Worm (Caenorhabditis elegans): Measurements from ENCODE around the gene F16H6.3.

DNA sequence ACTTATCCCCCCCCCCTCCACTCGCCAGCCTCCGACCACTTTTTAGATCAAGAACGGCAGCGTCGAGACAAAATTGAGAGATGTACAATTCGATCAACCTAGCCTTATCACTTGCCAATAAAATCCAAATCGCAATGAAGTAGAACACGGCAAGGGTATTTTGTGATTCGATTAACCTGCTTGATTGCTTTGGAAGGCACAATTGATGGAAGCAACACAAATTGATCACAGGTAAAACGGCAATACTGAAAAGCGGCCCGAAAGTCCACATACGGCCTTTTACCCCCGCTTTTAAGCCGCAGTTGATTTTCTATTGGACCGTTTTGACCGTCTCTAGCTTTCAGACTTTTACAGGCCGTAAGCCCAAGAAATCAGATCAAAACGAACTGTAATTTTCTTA lies 6.8 kb upstream of the F16H6.3 start, which contains the start of gene clec-245:
- TF ChIP-seq him-1 (tag; optimal IDR thresholded peaks at IDR 0.05) (no peak), dao-5 (tag; optimal IDR thresholded peaks at IDR 0.05) (no peak)
